Worm (Caenorhabditis elegans): ENCODE results near the gene ncs-4.

Gene ncs-4

ce11 chrX:10206008-10206407 is 29.7 kb downstream of the ncs-4 start:
- TF ChIP-seq ceh-36 (tag; optimal IDR thresholded peaks at IDR 0.05) (no peak), pes-1 (GFP tag; IDR thresholded peaks at IDR 0.05) (no peak), hmbx-1 (tag; optimal IDR thresholded peaks at IDR 0.05) (no peak), tbx-37 (GFP tag; conservative IDR thresholded peaks at IDR 0.05) (no peak), sea-1 (GFP tag; conservative IDR thresholded peaks at IDR 0.05) (no peak), hmg-4 (GFP tag; optimal IDR thresholded peaks at IDR 0.05) (no peak), hnd-1 (tag; optimal IDR thresholded peaks at IDR 0.05) (no peak), tbx-11 (GFP tag; IDR thresholded peaks at IDR 0.05) (no peak), ets-7 (tag; optimal IDR thresholded peaks at IDR 0.05) (no peak)

ce11 chrX:10208481-10208880 is 32.2 kb downstream of the ncs-4 start:
- TF ChIP-seq ceh-36 (tag; optimal IDR thresholded peaks at IDR 0.05) (no peak), scrt-1 (GFP tag; IDR thresholded peaks at IDR 0.05) (no peak), aly-1 (tag; optimal IDR thresholded peaks at IDR 0.05) (no peak), flt-1 (GFP tag; IDR thresholded peaks at IDR 0.05) (no peak), B0310.2 (tag; optimal IDR thresholded peaks at IDR 0.05) (no peak), ceh-13 (GFP tag; optimal IDR thresholded peaks at IDR 0.05) (no peak), ets-7 (tag; optimal IDR thresholded peaks at IDR 0.05) (no peak), sea-1 (GFP tag; conservative IDR thresholded peaks at IDR 0.05) (no peak), tbx-37 (GFP tag; conservative IDR thresholded peaks at IDR 0.05) (no peak), ama-1 (optimal IDR thresholded peaks at IDR 0.05) (no peak), tra-4 (tag; optimal IDR thresholded peaks at IDR 0.05) (no peak), F13C5.2 (tag; optimal IDR thresholded peaks at IDR 0.05) (no peak), hmg-4 (GFP tag; optimal IDR thresholded peaks at IDR 0.05) (no peak), tbx-11 (GFP tag; IDR thresholded peaks at IDR 0.05) (no peak), hnd-1 (tag; optimal IDR thresholded peaks at IDR 0.05) (no peak), pes-1 (GFP tag; IDR thresholded peaks at IDR 0.05) (no peak), hmbx-1 (tag; optimal IDR thresholded peaks at IDR 0.05) (no peak)

- TF ChIP-seq ceh-13 (GFP tag; optimal IDR thresholded peaks at IDR 0.05) (no peak), pes-1 (GFP tag; IDR thresholded peaks at IDR 0.05) (no peak), tbx-11 (GFP tag; IDR thresholded peaks at IDR 0.05) (no peak), hmbx-1 (tag; optimal IDR thresholded peaks at IDR 0.05) (no peak), hnd-1 (tag; optimal IDR thresholded peaks at IDR 0.05) (no peak), sea-1 (GFP tag; conservative IDR thresholded peaks at IDR 0.05) (no peak), hmg-4 (GFP tag; optimal IDR thresholded peaks at IDR 0.05) (no peak), scrt-1 (GFP tag; IDR thresholded peaks at IDR 0.05) (no peak), F13C5.2 (tag; optimal IDR thresholded peaks at IDR 0.05) (no peak), ceh-36 (tag; optimal IDR thresholded peaks at IDR 0.05) (no peak), ets-7 (tag; optimal IDR thresholded peaks at IDR 0.05) (no peak)
These were observed 36.1 kb downstream of the ncs-4 start, which contains the start of gene F44A6.3 for ce11 chrX:10212469-10212868. Gene F44A6.3, plus strand, starts transcription at chrX:10212769.

ce11 chrX:10215429-10215828 is 39.1 kb downstream of the ncs-4 start, which contains the start of gene F44A6.4:
Gene F44A6.4, minus strand, starts transcription at chrX:10215495.
- TF ChIP-seq ceh-36 (tag; optimal IDR thresholded peaks at IDR 0.05) (no peak), hnd-1 (tag; optimal IDR thresholded peaks at IDR 0.05) (no peak), hmg-4 (GFP tag; optimal IDR thresholded peaks at IDR 0.05) (no peak), flt-1 (GFP tag; IDR thresholded peaks at IDR 0.05) (no peak)

- TF ChIP-seq hmg-4 (GFP tag; optimal IDR thresholded peaks at IDR 0.05), result no peak
- no peak for TF ChIP-seq scrt-1 (GFP tag; IDR thresholded peaks at IDR 0.05)
- TF ChIP-seq tbx-11 (GFP tag; IDR thresholded peaks at IDR 0.05), result no peak
- no peak for TF ChIP-seq ceh-13 (GFP tag; optimal IDR thresholded peaks at IDR 0.05)
- no peak for TF ChIP-seq aly-1 (tag; optimal IDR thresholded peaks at IDR 0.05)
- TF ChIP-seq flt-1 (GFP tag; IDR thresholded peaks at IDR 0.05), result no peak
- TF ChIP-seq B0310.2 (tag; optimal IDR thresholded peaks at IDR 0.05), result no peak
- no peak for TF ChIP-seq ama-1 (optimal IDR thresholded peaks at IDR 0.05)
- no peak for TF ChIP-seq ceh-36 (tag; optimal IDR thresholded peaks at IDR 0.05)
- TF ChIP-seq pes-1 (GFP tag; IDR thresholded peaks at IDR 0.05), result no peak
- no peak for TF ChIP-seq tbx-37 (GFP tag; conservative IDR thresholded peaks at IDR 0.05)
- no peak for TF ChIP-seq tra-4 (tag; optimal IDR thresholded peaks at IDR 0.05)
- TF ChIP-seq F13C5.2 (tag; optimal IDR thresholded peaks at IDR 0.05), result no peak
- no peak for TF ChIP-seq ets-7 (tag; optimal IDR thresholded peaks at IDR 0.05)
These were observed 40.0 kb downstream of the ncs-4 start for ce11 chrX:10216344-10216743.

ce11 chrX:10216857-10217256 is 40.5 kb downstream of the ncs-4 start:
- TF ChIP-seq hmbx-1 (tag; optimal IDR thresholded peaks at IDR 0.05) (no peak), hmg-4 (GFP tag; optimal IDR thresholded peaks at IDR 0.05) (no peak), ceh-13 (GFP tag; optimal IDR thresholded peaks at IDR 0.05) (no peak), sea-1 (GFP tag; conservative IDR thresholded peaks at IDR 0.05) (no peak), aly-1 (tag; optimal IDR thresholded peaks at IDR 0.05) (no peak), F13C5.2 (tag; optimal IDR thresholded peaks at IDR 0.05) (no peak), tbx-37 (GFP tag; conservative IDR thresholded peaks at IDR 0.05) (no peak), hnd-1 (tag; optimal IDR thresholded peaks at IDR 0.05) (no peak), scrt-1 (GFP tag; IDR thresholded peaks at IDR 0.05) (no peak), flt-1 (GFP tag; IDR thresholded peaks at IDR 0.05) (no peak), ets-7 (tag; optimal IDR thresholded peaks at IDR 0.05) (no peak), pes-1 (GFP tag; IDR thresholded peaks at IDR 0.05) (no peak), B0310.2 (tag; optimal IDR thresholded peaks at IDR 0.05) (no peak), tra-4 (tag; optimal IDR thresholded peaks at IDR 0.05) (no peak), ceh-36 (tag; optimal IDR thresholded peaks at IDR 0.05) (no peak), ama-1 (optimal IDR thresholded peaks at IDR 0.05) (no peak), tbx-11 (GFP tag; IDR thresholded peaks at IDR 0.05) (no peak)

- TF ChIP-seq F13C5.2 (tag; optimal IDR thresholded peaks at IDR 0.05) (no peak), ama-1 (optimal IDR thresholded peaks at IDR 0.05) (no peak), flt-1 (GFP tag; IDR thresholded peaks at IDR 0.05) (no peak), pes-1 (GFP tag; IDR thresholded peaks at IDR 0.05) (no peak), ceh-36 (tag; optimal IDR thresholded peaks at IDR 0.05) (no peak), ceh-13 (GFP tag; optimal IDR thresholded peaks at IDR 0.05) (no peak)
These were observed 42.5 kb downstream of the ncs-4 start, which contains the start of gene F44A6.5 for ce11 chrX:10218779-10219178. Gene F44A6.5, minus strand, starts transcription at chrX:10218929.

Measured in whole organism, early embryonic.